Worm (Caenorhabditis elegans): ENCODE data around the gene srh-276.
A peak's percentile ranks its signal among the peaks of the same experiment; 100 is the strongest.

Gene srh-276

DNA sequence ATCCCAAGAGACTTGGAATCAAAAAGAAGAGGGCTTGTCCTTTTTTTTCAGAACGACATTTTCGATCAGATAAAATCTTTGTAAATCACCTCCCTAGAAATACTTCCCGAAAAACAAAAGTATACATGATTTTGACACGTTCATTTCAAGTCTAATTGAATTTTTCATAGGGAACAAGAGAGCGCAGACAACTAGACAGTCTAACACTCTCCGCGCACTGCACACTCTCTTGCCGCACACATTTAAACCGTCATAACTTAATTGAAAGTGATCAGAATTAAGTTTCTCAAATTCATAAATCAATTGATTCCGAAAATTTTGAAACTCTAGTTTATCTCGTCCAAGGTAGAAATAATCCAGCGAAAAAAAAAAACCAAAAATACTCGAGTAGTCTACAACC, 30.6 kb downstream of the srh-276 start:
- TF ChIP-seq sma-3 (GFP tag; optimal IDR thresholded peaks at IDR 0.05), result no peak
- no peak for TF ChIP-seq ztf-4 (tag; optimal IDR thresholded peaks at IDR 0.05)
- no peak for TF ChIP-seq unc-39 (tag; optimal IDR thresholded peaks at IDR 0.05)
- TF ChIP-seq alr-1 (tag; optimal IDR thresholded peaks at IDR 0.05), result no peak
- TF ChIP-seq fos-1 (tag; optimal IDR thresholded peaks at IDR 0.05), result no peak
- no peak for TF ChIP-seq nhr-237 (tag; optimal IDR thresholded peaks at IDR 0.05)
- no peak for TF ChIP-seq blmp-1 (tag; optimal IDR thresholded peaks at IDR 0.05; ENCODE audit: insufficient read depth)
- no peak for TF ChIP-seq egl-27 (tag; optimal IDR thresholded peaks at IDR 0.05)

DNA sequence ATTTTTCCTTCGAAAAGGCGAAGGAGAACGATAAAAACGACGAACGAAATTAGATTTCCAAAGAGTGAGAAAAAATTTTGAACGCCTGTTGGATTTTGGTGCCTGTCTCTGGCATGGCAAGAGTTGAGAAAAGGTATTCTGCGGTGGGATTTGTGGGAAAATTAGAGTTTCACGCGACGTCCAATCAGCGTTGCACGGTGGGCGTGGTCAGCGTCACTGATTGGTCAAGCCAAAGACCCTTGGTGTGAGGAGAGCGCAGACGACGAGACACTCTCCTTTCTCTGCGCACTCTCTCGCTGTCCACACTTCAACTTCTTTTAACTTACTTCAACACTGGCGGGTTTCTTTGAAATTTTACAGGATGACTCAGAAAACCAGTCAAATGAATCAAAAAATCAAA, 33.4 kb downstream of the srh-276 start:
- TF ChIP-seq aly-2 (tag; optimal IDR thresholded peaks at IDR 0.05) (no peak), nhr-10 (tag; optimal IDR thresholded peaks at IDR 0.05) (no peak), alr-1 (tag; optimal IDR thresholded peaks at IDR 0.05) (no peak), Y55F3AM.14 (GFP tag; optimal IDR thresholded peaks at IDR 0.05) (no peak), unc-39 (tag; optimal IDR thresholded peaks at IDR 0.05) (no peak), skn-1 (tag; optimal IDR thresholded peaks at IDR 0.05) (no peak), zag-1 (tag; optimal IDR thresholded peaks at IDR 0.05) (no peak), elt-3 (tag; optimal IDR thresholded peaks at IDR 0.05) (no peak), unc-55 (GFP tag; optimal IDR thresholded peaks at IDR 0.05) (no peak), dmd-4 (tag; optimal IDR thresholded peaks at IDR 0.05) (no peak), lin-39 (tag; optimal IDR thresholded peaks at IDR 0.05) (no peak), mdl-1 (tag; optimal IDR thresholded peaks at IDR 0.05) (no peak), ztf-1 (GFP tag; conservative IDR thresholded peaks at IDR 0.05) (no peak), nhr-23 (tag; optimal IDR thresholded peaks at IDR 0.05) (no peak), blmp-1 (tag; optimal IDR thresholded peaks at IDR 0.05; ENCODE audit: insufficient read depth) (no peak), ztf-11 (tag; optimal IDR thresholded peaks at IDR 0.05) (no peak), nhr-12 (tag; optimal IDR thresholded peaks at IDR 0.05) (no peak), nhr-6 (tag; optimal IDR thresholded peaks at IDR 0.05) (no peak), nhr-129 (tag; optimal IDR thresholded peaks at IDR 0.05) (no peak), nhr-237 (tag; optimal IDR thresholded peaks at IDR 0.05) (no peak)

DNA sequence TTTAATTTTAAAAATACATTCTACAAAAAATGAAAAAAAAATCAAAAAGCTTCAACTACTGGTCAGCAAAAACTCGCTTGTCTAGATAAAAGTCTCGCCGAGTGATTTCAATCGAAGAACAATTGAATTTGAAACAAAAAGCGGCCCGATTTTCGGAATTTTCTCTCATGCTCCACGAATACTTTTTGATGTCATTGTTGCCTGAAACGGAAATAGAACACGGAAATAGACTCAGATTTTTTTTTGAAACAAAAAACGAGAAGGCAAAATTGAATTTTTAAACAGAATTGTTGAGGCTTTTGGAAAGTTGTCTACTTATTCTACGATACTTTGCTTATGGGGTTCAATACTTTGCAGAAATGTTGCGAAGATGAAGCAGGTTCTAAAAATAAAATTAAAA, 34.3 kb downstream of the srh-276 start:
- TF ChIP-seq snpc-4 (tag; optimal IDR thresholded peaks at IDR 0.05), result no peak
- no peak for TF ChIP-seq lin-39 (tag; optimal IDR thresholded peaks at IDR 0.05)
- TF ChIP-seq ceh-16 (tag; optimal IDR thresholded peaks at IDR 0.05), result no peak
- no peak for TF ChIP-seq crh-2 (tag; optimal IDR thresholded peaks at IDR 0.05)
- no peak for TF ChIP-seq alr-1 (tag; optimal IDR thresholded peaks at IDR 0.05)
- TF ChIP-seq lin-13 (GFP tag; optimal IDR thresholded peaks at IDR 0.05), result no peak
- TF ChIP-seq unc-55 (GFP tag; optimal IDR thresholded peaks at IDR 0.05), result no peak
- TF ChIP-seq nhr-12 (tag; optimal IDR thresholded peaks at IDR 0.05), result no peak
- no peak for TF ChIP-seq mdl-1 (tag; optimal IDR thresholded peaks at IDR 0.05)
- TF ChIP-seq blmp-1 (tag; optimal IDR thresholded peaks at IDR 0.05; ENCODE audit: insufficient read depth), result no peak
- no peak for TF ChIP-seq fos-1 (tag; optimal IDR thresholded peaks at IDR 0.05)
- TF ChIP-seq Y55F3AM.14 (GFP tag; optimal IDR thresholded peaks at IDR 0.05), result no peak
- no peak for TF ChIP-seq sma-3 (GFP tag; optimal IDR thresholded peaks at IDR 0.05)
- no peak for TF ChIP-seq unc-39 (tag; optimal IDR thresholded peaks at IDR 0.05)
- TF ChIP-seq elt-3 (tag; optimal IDR thresholded peaks at IDR 0.05), result no peak

DNA sequence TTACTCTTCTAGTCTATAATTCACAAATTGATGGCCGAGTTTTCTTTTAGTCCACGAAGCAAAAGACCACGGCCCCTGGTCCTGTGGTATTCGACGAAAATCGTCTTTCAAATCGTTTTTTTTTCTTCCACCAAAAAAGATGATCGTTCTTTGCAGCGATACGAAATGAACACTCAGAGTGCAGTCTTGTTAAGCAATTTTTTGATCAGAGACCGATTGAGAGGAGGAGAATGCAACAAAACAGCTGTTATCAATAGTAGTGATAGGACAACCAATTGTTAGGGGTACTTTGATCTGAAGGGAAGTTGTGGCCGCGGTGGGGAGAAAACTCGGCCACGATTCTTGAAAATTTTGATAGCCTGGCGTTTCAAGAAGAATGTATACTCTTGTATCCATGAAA, 34.8 kb downstream of the srh-276 start:
- peak; percentile 68 for TF ChIP-seq F13H6.1 (tag; optimal IDR thresholded peaks at IDR 0.05)
- TF ChIP-seq aly-2 (tag; optimal IDR thresholded peaks at IDR 0.05), result no peak
- no peak for TF ChIP-seq ZK546.5 (tag; optimal IDR thresholded peaks at IDR 0.05)
- TF ChIP-seq zag-1 (tag; optimal IDR thresholded peaks at IDR 0.05), result no peak
- no peak for TF ChIP-seq ama-1 (optimal IDR thresholded peaks at IDR 0.05)
- TF ChIP-seq elt-1 (tag; optimal IDR thresholded peaks at IDR 0.05), result no peak
- no peak for TF ChIP-seq Y55F3AM.14 (GFP tag; optimal IDR thresholded peaks at IDR 0.05)
- TF ChIP-seq ztf-11 (tag; optimal IDR thresholded peaks at IDR 0.05), result no peak
- TF ChIP-seq skn-1 (tag; optimal IDR thresholded peaks at IDR 0.05), result no peak
- no peak for TF ChIP-seq sem-4 (tag; optimal IDR thresholded peaks at IDR 0.05)
- TF ChIP-seq lsy-2 (tag; optimal IDR thresholded peaks at IDR 0.05), result peak in 1 of 2 experiments; percentile 49
- TF ChIP-seq sma-9 (GFP tag; optimal IDR thresholded peaks at IDR 0.05), result peak; percentile 95
- TF ChIP-seq sma-9 (tag; optimal IDR thresholded peaks at IDR 0.05), result no peak
- peak; percentile 41 for TF ChIP-seq C34F6.9 (tag; optimal IDR thresholded peaks at IDR 0.05)
- TF ChIP-seq snpc-4 (tag; optimal IDR thresholded peaks at IDR 0.05), result no peak
- no peak for TF ChIP-seq elt-3 (tag; optimal IDR thresholded peaks at IDR 0.05)
- no peak for TF ChIP-seq alr-1 (tag; optimal IDR thresholded peaks at IDR 0.05)
- TF ChIP-seq nhr-11 (tag; optimal IDR thresholded peaks at IDR 0.05), result no peak
- TF ChIP-seq nhr-129 (tag; optimal IDR thresholded peaks at IDR 0.05), result peak; percentile 76
- TF ChIP-seq nhr-25 (tag; optimal IDR thresholded peaks at IDR 0.05), result no peak
- TF ChIP-seq mbf-1 (tag; optimal IDR thresholded peaks at IDR 0.05), result no peak
- peak; percentile 52 for TF ChIP-seq fos-1 (tag; optimal IDR thresholded peaks at IDR 0.05)
- no peak for TF ChIP-seq ztf-1 (GFP tag; conservative IDR thresholded peaks at IDR 0.05)
- no peak for TF ChIP-seq ztf-4 (tag; optimal IDR thresholded peaks at IDR 0.05)
- no peak for TF ChIP-seq ceh-82 (tag; optimal IDR thresholded peaks at IDR 0.05)
- TF ChIP-seq mdl-1 (tag; optimal IDR thresholded peaks at IDR 0.05), result no peak
- TF ChIP-seq lin-13 (GFP tag; optimal IDR thresholded peaks at IDR 0.05), result no peak
- no peak for TF ChIP-seq lin-39 (tag; optimal IDR thresholded peaks at IDR 0.05)
- no peak for TF ChIP-seq nhr-23 (tag; optimal IDR thresholded peaks at IDR 0.05)
- TF ChIP-seq sma-3 (GFP tag; optimal IDR thresholded peaks at IDR 0.05), result no peak
- TF ChIP-seq egl-27 (tag; optimal IDR thresholded peaks at IDR 0.05), result no peak
- TF ChIP-seq nhr-12 (tag; optimal IDR thresholded peaks at IDR 0.05), result no peak
- TF ChIP-seq nhr-237 (tag; optimal IDR thresholded peaks at IDR 0.05), result no peak
- TF ChIP-seq ceh-16 (tag; optimal IDR thresholded peaks at IDR 0.05), result no peak
- TF ChIP-seq unc-55 (GFP tag; optimal IDR thresholded peaks at IDR 0.05), result no peak
- TF ChIP-seq nhr-6 (tag; optimal IDR thresholded peaks at IDR 0.05), result no peak
- TF ChIP-seq unc-62 (GFP tag; optimal IDR thresholded peaks at IDR 0.05), result no peak
- TF ChIP-seq peb-1 (tag; optimal IDR thresholded peaks at IDR 0.05), result no peak
- TF ChIP-seq nhr-10 (tag; optimal IDR thresholded peaks at IDR 0.05), result no peak
